Fruit fly (Drosophila melanogaster) whole organism, embryonic: Measurements from ENCODE around the gene Fpgs1.

Experiments
- Antp ChIP-seq: fragments of 200-800 bp; sonication (Bioruptor generic); optimal IDR thresholded peaks from 3 replicates; lab custom pipeline; 2016; ENCODE audit warnings: missing biosample characterization, missing genetic modification characterization
- C15 ChIP-seq: fragments of 200-800 bp; sonication (Bioruptor generic); IDR thresholded peaks from 3 replicates; pipeline ENCODE4 v1.3.6; 2022; ENCODE audit warnings: missing biosample characterization, missing genetic modification characterization
- CG10209 ChIP-seq: fragments of 200-800 bp; sonication (Bioruptor generic); optimal IDR thresholded peaks from 3 replicates; lab custom pipeline; 2017; ENCODE audit warnings: missing biosample characterization, mild to moderate bottlenecking, missing genetic modification characterization, missing genetic modification reagents
- CG10431 ChIP-seq: fragments of 200-800 bp; sonication (Bioruptor generic); optimal IDR thresholded peaks from 3 replicates; lab custom pipeline; 2018; ENCODE audit warnings: missing biosample characterization, mild to moderate bottlenecking, missing genetic modification characterization
- CG10462 ChIP-seq: fragments of 200-800 bp; sonication (Bioruptor generic); optimal IDR thresholded peaks from 2 replicates; lab custom pipeline; 2016; ENCODE audit warnings: missing biosample characterization, missing genetic modification characterization
- CG11504 ChIP-seq: fragments of 200-800 bp; sonication (Bioruptor generic); optimal IDR thresholded peaks from 3 replicates; lab custom pipeline; 2019; ENCODE audit warnings: missing biosample characterization, mild to moderate bottlenecking, missing genetic modification characterization, moderate library complexity
- CG12155 ChIP-seq: fragments of 200-800 bp; sonication (Bioruptor generic); optimal IDR thresholded peaks from 3 replicates; lab custom pipeline; 2016; ENCODE audit warnings: missing biosample characterization, missing genetic modification characterization
- CG1233 ChIP-seq: fragments of 200-800 bp; sonication (Bioruptor generic); optimal IDR thresholded peaks from 4 replicates; lab custom pipeline; 2018; ENCODE audit warnings: missing biosample characterization, mild to moderate bottlenecking, missing genetic modification characterization
- CG12659 ChIP-seq: fragments of 200-800 bp; sonication (Bioruptor generic); optimal IDR thresholded peaks from 3 replicates; lab custom pipeline; 2017; ENCODE audit warnings: mild to moderate bottlenecking, missing biosample characterization, missing genetic modification reagents, missing genetic modification characterization
- CG13424 ChIP-seq: fragments of 200-800 bp; sonication (Bioruptor generic); optimal IDR thresholded peaks from 2 replicates; lab custom pipeline; 2019; ENCODE audit warnings: missing biosample characterization, mild to moderate bottlenecking, missing genetic modification characterization, moderate library complexity
- CG17612 ChIP-seq: fragments of 200-800 bp; sonication (Bioruptor generic); IDR thresholded peaks from 2 replicates; pipeline ENCODE4 v1.3.6; 2022; ENCODE audit warnings: missing biosample characterization, missing genetic modification characterization
- CG18599 ChIP-seq: fragments of 200-800 bp; sonication (Bioruptor generic); optimal IDR thresholded peaks from 3 replicates; lab custom pipeline; 2017; ENCODE audit warnings: missing biosample characterization, missing genetic modification characterization, mild to moderate bottlenecking, moderate library complexity, missing genetic modification reagents
- CG2116 ChIP-seq: fragments of 200-800 bp; sonication (Bioruptor generic); optimal IDR thresholded peaks from 3 replicates; lab custom pipeline; 2018; ENCODE audit warnings: missing biosample characterization, mild to moderate bottlenecking, missing genetic modification characterization
- CG31388 ChIP-seq: fragments of 200-800 bp; sonication (Bioruptor generic); optimal IDR thresholded peaks from 2 replicates; lab custom pipeline; 2016; ENCODE audit warnings: missing biosample characterization, missing genetic modification characterization
- CG4282 ChIP-seq: fragments of 200-800 bp; sonication (Bioruptor generic); optimal IDR thresholded peaks from 2 replicates; lab custom pipeline; 2016; ENCODE audit warnings: missing biosample characterization, missing genetic modification characterization
- CG7556 ChIP-seq: fragments of 200-800 bp; sonication (Bioruptor generic); optimal IDR thresholded peaks from 2 replicates; lab custom pipeline; 2017; ENCODE audit warnings: missing biosample characterization, mild to moderate bottlenecking, missing genetic modification characterization
- CG8089 ChIP-seq: fragments of 200-800 bp; sonication (Bioruptor generic); optimal IDR thresholded peaks from 3 replicates; lab custom pipeline; 2016; ENCODE audit warnings: missing biosample characterization, missing genetic modification characterization
- CG9932 ChIP-seq: fragments of 200-800 bp; sonication (Bioruptor generic); IDR thresholded peaks from 2 replicates; pipeline ENCODE4 v1.3.6; 2022; ENCODE audit warnings: missing biosample characterization, missing genetic modification characterization
- D ChIP-seq, 2 experiments: fragments of 200-800 bp in 1 of 2; fragments of >200 bp in 1 of 2; sonication (Bioruptor generic) in 1 of 2; optimal IDR thresholded peaks; 2 replicates in 1 of 2; 3 replicates in 1 of 2; lab custom pipeline; 2017; ENCODE audit warnings: mild to moderate bottlenecking in 1 of 2, missing biosample characterization in 1 of 2, missing genetic modification characterization in 1 of 2, missing genetic modification reagents in 1 of 2
- Dad ChIP-seq: fragments of 200-800 bp; sonication (Bioruptor generic); optimal IDR thresholded peaks from 3 replicates; lab custom pipeline; 2016; ENCODE audit warnings: missing biosample characterization, missing genetic modification characterization
- Dip3 ChIP-seq: fragments of 200-800 bp; sonication (Bioruptor generic); optimal IDR thresholded peaks from 3 replicates; lab custom pipeline; 2016; ENCODE audit warnings: missing biosample characterization, missing genetic modification characterization
- Doc3 ChIP-seq: fragments of 200-800 bp; sonication (Bioruptor generic); IDR thresholded peaks from 3 replicates; pipeline ENCODE4 v1.3.6; 2022; ENCODE audit warnings: missing biosample characterization, missing genetic modification characterization; ENCODE audit not compliant: partially characterized antibody
- Ets97D ChIP-seq: fragments of 200-800 bp; sonication (Bioruptor generic); optimal IDR thresholded peaks from 3 replicates; lab custom pipeline; 2016; ENCODE audit warnings: missing biosample characterization, missing genetic modification characterization
- Gug ChIP-seq: fragments of 200-800 bp; sonication (Bioruptor generic); IDR thresholded peaks from 4 replicates; pipeline ENCODE4 v1.3.6; 2022; ENCODE audit warnings: missing biosample characterization, missing genetic modification characterization
- H15 ChIP-seq: fragments of 200-800 bp; sonication (Bioruptor generic); IDR thresholded peaks from 3 replicates; pipeline ENCODE4 v1.3.6; 2022; ENCODE audit warnings: missing biosample characterization, missing genetic modification characterization
- HLH4C ChIP-seq: fragments of 200-800 bp; sonication (Bioruptor generic); IDR thresholded peaks from 3 replicates; pipeline ENCODE4 v1.3.6; 2022; ENCODE audit warnings: missing biosample characterization, missing genetic modification characterization; ENCODE audit not compliant: partially characterized antibody
- NC2α ChIP-seq: fragments of 200-800 bp; sonication (Bioruptor generic); optimal IDR thresholded peaks from 2 replicates; lab custom pipeline; 2016; ENCODE audit warnings: missing biosample characterization, missing genetic modification characterization
- Oaz ChIP-seq: fragments of 200-800 bp; sonication (Bioruptor generic); IDR thresholded peaks from 2 replicates; pipeline ENCODE4 v1.3.6; 2022; ENCODE audit warnings: missing biosample characterization, missing genetic modification characterization
- Oli ChIP-seq: fragments of 200-800 bp; sonication (Bioruptor generic); optimal IDR thresholded peaks from 2 replicates; lab custom pipeline; 2018; ENCODE audit warnings: missing biosample characterization, mild to moderate bottlenecking, missing genetic modification characterization, moderate library complexity
- Stat92E ChIP-seq, 3 experiments: fragments of >200 bp in 2 of 3; fragments of 200-800 bp in 1 of 3; sonication (Bioruptor generic) in 1 of 3; optimal IDR thresholded peaks; 2 replicates each; lab custom pipeline; 2017 to 2019; ENCODE audit warnings: missing biosample characterization in 3 of 3, missing genetic modification characterization in 3 of 3, mild to moderate bottlenecking in 1 of 3, moderate library complexity in 1 of 3
- ara ChIP-seq: fragments of 200-800 bp; sonication (Bioruptor generic); IDR thresholded peaks from 2 replicates; pipeline ENCODE4 v1.3.6; 2022; ENCODE audit warnings: missing biosample characterization, missing genetic modification characterization
- bbx ChIP-seq: fragments of 200-800 bp; sonication (Bioruptor generic); IDR thresholded peaks from 2 replicates; pipeline ENCODE4 v1.3.6; 2022; ENCODE audit warnings: missing biosample characterization, missing genetic modification characterization; ENCODE audit not compliant: partially characterized antibody
- bigmax ChIP-seq: fragments of 200-800 bp; sonication (Bioruptor generic); optimal IDR thresholded peaks from 2 replicates; lab custom pipeline; 2018; ENCODE audit warnings: missing biosample characterization, mild to moderate bottlenecking, missing genetic modification characterization
- dan ChIP-seq: fragments of 200-800 bp; sonication (Bioruptor generic); IDR thresholded peaks from 2 replicates; pipeline ENCODE4 v1.3.6; 2022; ENCODE audit warnings: missing biosample characterization, missing genetic modification characterization
- danr ChIP-seq: fragments of 200-800 bp; sonication (Bioruptor generic); IDR thresholded peaks from 2 replicates; pipeline ENCODE4 v1.3.6; 2022; ENCODE audit warnings: missing biosample characterization, missing genetic modification characterization
- disco-r ChIP-seq: fragments of 200-800 bp; sonication (Bioruptor generic); optimal IDR thresholded peaks from 2 replicates; lab custom pipeline; 2016; ENCODE audit warnings: missing biosample characterization, missing genetic modification characterization
- dmrt11E ChIP-seq: fragments of 200-800 bp; sonication (Bioruptor generic); optimal IDR thresholded peaks from 3 replicates; lab custom pipeline; 2018; ENCODE audit warnings: missing biosample characterization, mild to moderate bottlenecking, missing genetic modification characterization, moderate library complexity
- dysf ChIP-seq: fragments of 200-800 bp; sonication (Bioruptor generic); IDR thresholded peaks from 3 replicates; pipeline ENCODE4 v1.3.6; 2022; ENCODE audit warnings: missing biosample characterization, missing genetic modification characterization
- exex ChIP-seq: fragments of 200-800 bp; sonication (Bioruptor generic); optimal IDR thresholded peaks from 4 replicates; lab custom pipeline; 2018; ENCODE audit warnings: missing biosample characterization, mild to moderate bottlenecking, missing genetic modification characterization, moderate library complexity
- gcm2 ChIP-seq: fragments of 200-800 bp; sonication (Bioruptor generic); optimal IDR thresholded peaks from 2 replicates; lab custom pipeline; 2016; ENCODE audit warnings: missing biosample characterization, missing genetic modification characterization
- gem ChIP-seq: fragments of 200-800 bp; sonication (Bioruptor generic); optimal IDR thresholded peaks from 2 replicates; lab custom pipeline; 2019; ENCODE audit warnings: missing biosample characterization, mild to moderate bottlenecking, missing genetic modification characterization, moderate library complexity
- lilli ChIP-seq: fragments of 200-800 bp; sonication (Bioruptor generic); optimal IDR thresholded peaks from 3 replicates; lab custom pipeline; 2016; ENCODE audit warnings: missing biosample characterization, missing genetic modification characterization
- lmd ChIP-seq: fragments of 200-800 bp; sonication (Bioruptor generic); IDR thresholded peaks from 2 replicates; pipeline ENCODE4 v1.3.6; 2022; ENCODE audit warnings: missing biosample characterization, missing genetic modification characterization
- lola ChIP-seq, 3 experiments: fragments of >200 bp in 2 of 3; fragments of 200-800 bp in 1 of 3; sonication (Bioruptor generic) in 1 of 3; optimal IDR thresholded peaks; 2 replicates each; lab custom pipeline; 2017 to 2019; ENCODE audit warnings: missing biosample characterization in 3 of 3, missing genetic modification characterization in 3 of 3, mild to moderate bottlenecking in 1 of 3, moderate library complexity in 1 of 3
- nau ChIP-seq: fragments of 200-800 bp; sonication (Bioruptor generic); optimal IDR thresholded peaks from 3 replicates; lab custom pipeline; 2017; ENCODE audit warnings: missing biosample characterization, mild to moderate bottlenecking, missing genetic modification characterization, missing genetic modification reagents
- scrt ChIP-seq: fragments of 200-800 bp; sonication (Bioruptor generic); optimal IDR thresholded peaks from 2 replicates; lab custom pipeline; 2018; ENCODE audit warnings: missing biosample characterization, mild to moderate bottlenecking, missing genetic modification characterization, moderate library complexity
- sisA ChIP-seq: fragments of 200-800 bp; sonication (Bioruptor generic); IDR thresholded peaks from 2 replicates; pipeline ENCODE4 v1.3.6; 2022; ENCODE audit warnings: missing biosample characterization, missing genetic modification characterization
- sug ChIP-seq: fragments of 200-800 bp; optimal IDR thresholded peaks from 2 replicates; lab custom pipeline; 2019; ENCODE audit warnings: missing biosample characterization, mild to moderate bottlenecking, missing genetic modification characterization, moderate library complexity
- vnd ChIP-seq: fragments of 200-800 bp; sonication (Bioruptor generic); IDR thresholded peaks from 3 replicates; pipeline ENCODE4 v1.3.6; 2022; ENCODE audit warnings: missing biosample characterization, missing genetic modification characterization; ENCODE audit not compliant: partially characterized antibody

Fpgs1 gene

DNA sequence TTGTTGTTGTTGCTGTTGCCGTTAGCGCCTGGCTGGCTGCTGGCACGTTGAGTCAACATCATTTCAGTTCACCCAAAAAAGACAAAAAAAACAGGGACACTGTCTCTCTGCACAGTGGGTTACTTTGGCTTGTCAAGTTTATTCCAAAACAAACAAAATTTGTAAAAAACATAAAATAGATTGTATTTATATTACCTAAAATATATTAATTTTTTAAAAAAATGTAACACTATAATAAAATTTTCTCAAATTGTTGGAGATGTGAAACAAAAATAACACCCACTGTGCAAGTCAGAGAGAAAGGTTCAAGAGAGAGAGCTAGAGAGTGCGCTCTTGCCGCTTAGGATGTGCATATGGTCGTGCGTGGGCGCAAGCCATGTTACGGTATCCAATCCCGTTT, 44.0 kb upstream of the Fpgs1 start (continued):
- TF ChIP-seq CG11504: peak; percentile 87
- peak; percentile 85 for TF ChIP-seq sug (tag; lab: Kevin White, UChicago)
- TF ChIP-seq CG1233 (GFP tag; lab: Kevin White, UChicago): peak; percentile 74
- peak; percentile 60; the same call in 1 of the 3 replicates for TF ChIP-seq C15
- TF ChIP-seq CG9932: peak; percentile 85
- peak; percentile 89 for TF ChIP-seq gem (tag; lab: Kevin White, UChicago)
- TF ChIP-seq dmrt11E (tag; lab: Kevin White, UChicago): peak; percentile 20
- TF ChIP-seq CG10209 (GFP tag; lab: Kevin White, UChicago): peak; percentile 75
- TF ChIP-seq NC2α: no peak
- TF ChIP-seq bbx: no peak
- no peak for TF ChIP-seq dan (GFP tag; lab: Robert Waterston, UW)
- peak; percentile 89 for TF ChIP-seq CG7556 (GFP tag; lab: Kevin White, UChicago)
- peak; percentile 15 for TF ChIP-seq CG2116 (GFP tag; lab: Kevin White, UChicago)
- TF ChIP-seq exex (tag; lab: Kevin White, UChicago): peak; percentile 69
- 0 out of 3 replicates have a peak, but pooled peaks have one; percentile 63 for TF ChIP-seq H15 (GFP tag; lab: Robert Waterston, UW)
- TF ChIP-seq dysf (GFP tag; lab: Robert Waterston, UW): peak; percentile 87
- 0 out of 4 replicates have a peak, but pooled peaks have one; percentile 19 for TF ChIP-seq Gug (GFP tag; lab: Robert Waterston, UW)
- TF ChIP-seq vnd (GFP tag; lab: Robert Waterston, UW): no peak
- no peak for TF ChIP-seq CG4282 (GFP tag; lab: Kevin White, UChicago)
- TF ChIP-seq Doc3: no peak
- TF ChIP-seq HLH4C: no peak
- TF ChIP-seq Ets97D: no peak
- no peak for TF ChIP-seq CG8089
- TF ChIP-seq lola (GFP tag; optimal IDR thresholded peaks at IDR 0.05; lab: Kevin White, UChicago): peak in 1 of 3 experiments; percentile 28
- peak; percentile 57 for TF ChIP-seq sisA (GFP tag; lab: Robert Waterston, UW)
- no peak for TF ChIP-seq Stat92E (GFP tag; optimal IDR thresholded peaks at IDR 0.05; lab: Kevin White, UChicago)
- TF ChIP-seq disco-r (GFP tag; lab: Kevin White, UChicago): no peak
- TF ChIP-seq danr (GFP tag; lab: Robert Waterston, UW): peak; percentile 23; the same call in 1 of the 2 replicates
- peak; percentile 56; the same call in 1 of the 2 replicates for TF ChIP-seq CG17612 (GFP tag; lab: Robert Waterston, UW)
- no peak for TF ChIP-seq Antp
- peak; percentile 76 for TF ChIP-seq Oli (tag; lab: Kevin White, UChicago)
- peak; percentile 84 for TF ChIP-seq scrt (GFP tag; lab: Kevin White, UChicago)
- no peak for TF ChIP-seq Dip3
- TF ChIP-seq CG10431 (GFP tag; lab: Kevin White, UChicago): no peak
- TF ChIP-seq Dad: no peak
- peak; percentile 45 for TF ChIP-seq nau (GFP tag; lab: Kevin White, UChicago)
- no peak for TF ChIP-seq CG10462
- TF ChIP-seq CG13424 (tag; lab: Kevin White, UChicago): peak; percentile 87
- no peak for TF ChIP-seq gcm2 (GFP tag; lab: Kevin White, UChicago)
- peak; percentile 74 for TF ChIP-seq CG12659 (GFP tag; lab: Kevin White, UChicago)
- peak; percentile 34 for TF ChIP-seq lilli (GFP tag; lab: Kevin White, UChicago)
- peak; percentile 68; the same call in 1 of the 2 replicates for TF ChIP-seq lmd (GFP tag; lab: Robert Waterston, UW)
- no peak for TF ChIP-seq bigmax (GFP tag; lab: Kevin White, UChicago)
- TF ChIP-seq ara (GFP tag; lab: Robert Waterston, UW): peak; percentile 67; the same call in 1 of the 2 replicates
- no peak for TF ChIP-seq CG31388
- no peak for TF ChIP-seq D (optimal IDR thresholded peaks at IDR 0.05; lab: Kevin White, UChicago)
- peak; percentile 62 for TF ChIP-seq D (GFP tag; optimal IDR thresholded peaks at IDR 0.05; lab: Kevin White, UChicago)
- peak; percentile 98 for TF ChIP-seq CG18599 (GFP tag; lab: Kevin White, UChicago)
- TF ChIP-seq CG12155: peak; percentile 50
- peak; percentile 43; the same call in 1 of the 2 replicates for TF ChIP-seq Oaz (GFP tag; lab: Robert Waterston, UW)
